Fruit fly (Drosophila melanogaster): ENCODE data around the gene Jhbp12.

Gene Jhbp12

dm6 chr3R:24565748-24566239, 41.2 kb downstream of the Jhbp12 start:
- peak; percentile 77; the same call in 2 of the 3 replicates for TF ChIP-seq CG6163 (GFP tag; IDR thresholded peaks at IDR 0.05)
- peak; percentile 63 to 80 for TF ChIP-seq ss (GFP tag; optimal IDR thresholded peaks at IDR 0.05)
- TF ChIP-seq Lpt (GFP tag; optimal IDR thresholded peaks at IDR 0.05) = peak; percentile 16
- TF ChIP-seq Hr39 (GFP tag; optimal IDR thresholded peaks at IDR 0.05) = no peak
- TF ChIP-seq CG10631 (GFP tag; optimal IDR thresholded peaks at IDR 0.05) = peak; percentile 9
- peak; percentile 61; the same call in 2 of the 3 replicates for TF ChIP-seq CG8119 (GFP tag; IDR thresholded peaks at IDR 0.05)
- peak; percentile 12 for TF ChIP-seq CG6792 (GFP tag; optimal IDR thresholded peaks at IDR 0.05)
- peak; percentile 64 for TF ChIP-seq dsx (GFP tag; optimal IDR thresholded peaks at IDR 0.05; ENCODE audit: poor library complexity, severe bottlenecking)
- TF ChIP-seq CG3032 (tag; optimal IDR thresholded peaks at IDR 0.05) = peak; percentile 10
- peak; percentile 37 for TF ChIP-seq fd85E (GFP tag; optimal IDR thresholded peaks at IDR 0.05)
- TF ChIP-seq pdm3 (GFP tag; optimal IDR thresholded peaks at IDR 0.05) = no peak
- TF ChIP-seq CG6808 (GFP tag; optimal IDR thresholded peaks at IDR 0.05) = peak; percentile 37
- TF ChIP-seq svp (GFP tag) = peak; percentile 79
- peak; percentile 63 for TF ChIP-seq Sox102F (GFP tag; optimal IDR thresholded peaks at IDR 0.05)
- no peak for TF ChIP-seq CG6854 (GFP tag; optimal IDR thresholded peaks at IDR 0.05)
- TF ChIP-seq CG10669 (GFP tag; optimal IDR thresholded peaks at IDR 0.05) = no peak
- TF ChIP-seq Eip93F (GFP tag; optimal IDR thresholded peaks at IDR 0.05) = peak; percentile 33
- TF ChIP-seq acj6 (GFP tag; optimal IDR thresholded peaks at IDR 0.05) = no peak
- peak; percentile 57 for TF ChIP-seq net (GFP tag; optimal IDR thresholded peaks at IDR 0.05)
- TF ChIP-seq Blimp-1 (GFP tag; optimal IDR thresholded peaks at IDR 0.05) = no peak
- TF ChIP-seq Eip75B (GFP tag; optimal IDR thresholded peaks at IDR 0.05) = peak; percentile 54
- TF ChIP-seq vri (GFP tag; optimal IDR thresholded peaks at IDR 0.05) = peak; percentile 81
- TF ChIP-seq Ets21C (GFP tag; optimal IDR thresholded peaks at IDR 0.05) = no peak
- TF ChIP-seq Smox (GFP tag; optimal IDR thresholded peaks at IDR 0.05) = peak; percentile 12
- peak; percentile 1 for TF ChIP-seq topi (GFP tag; optimal IDR thresholded peaks at IDR 0.05)
- peak; percentile 85 for TF ChIP-seq Eip78C (GFP tag)
- peak; percentile 3 for TF ChIP-seq CG34406 (GFP tag; optimal IDR thresholded peaks at IDR 0.05)
- TF ChIP-seq Ets96B (tag; optimal IDR thresholded peaks at IDR 0.05) = no peak
- TF ChIP-seq spab (GFP tag; optimal IDR thresholded peaks at IDR 0.05) = peak; percentile 31
- TF ChIP-seq CG4318 (GFP tag; optimal IDR thresholded peaks at IDR 0.05) = no peak
- TF ChIP-seq CG8319 (GFP tag; optimal IDR thresholded peaks at IDR 0.05) = no peak
- TF ChIP-seq CG1621 (tag; optimal IDR thresholded peaks at IDR 0.05) = peak; percentile 2
- peak; percentile 39 for TF ChIP-seq Sox14 (GFP tag; optimal IDR thresholded peaks at IDR 0.05)
- no peak for TF ChIP-seq Gug (GFP tag; IDR thresholded peaks at IDR 0.05)
- peak; percentile 72 for TF ChIP-seq CG16779 (tag; optimal IDR thresholded peaks at IDR 0.05)
- TF ChIP-seq CG7368 (GFP tag; optimal IDR thresholded peaks at IDR 0.05) = no peak
- TF ChIP-seq Met (GFP tag; optimal IDR thresholded peaks at IDR 0.05) = peak; percentile 36
- TF ChIP-seq CG6276 (GFP tag; optimal IDR thresholded peaks at IDR 0.05) = no peak
- peak; percentile 97 for TF ChIP-seq fkh (GFP tag; optimal IDR thresholded peaks at IDR 0.05)
- TF ChIP-seq CG15336 (GFP tag; IDR thresholded peaks at IDR 0.05) = peak; percentile 62
- TF ChIP-seq fd59A (GFP tag; optimal IDR thresholded peaks at IDR 0.05) = no peak
- TF ChIP-seq CG9139 (GFP tag; optimal IDR thresholded peaks at IDR 0.05) = peak; percentile 43
- peak; percentile 23 for TF ChIP-seq CG3919 (GFP tag; optimal IDR thresholded peaks at IDR 0.05)
- TF ChIP-seq CG8632 (GFP tag; optimal IDR thresholded peaks at IDR 0.05) = peak; percentile 17
- peak; percentile 33 for TF ChIP-seq esn (GFP tag; optimal IDR thresholded peaks at IDR 0.05)
